Worm (Caenorhabditis elegans) whole organism, early embryonic: ENCODE data around the gene W05E10.5.

Experiments
- B0310.2 ChIP-seq: sonication (generic microtip); optimal IDR thresholded peaks from 2 replicates; lab custom pipeline; 2016; ENCODE audit warnings: mild to moderate bottlenecking, missing genetic modification characterization, missing compliant biosample characterization
- F13C5.2 ChIP-seq: sonication (generic microtip); optimal IDR thresholded peaks from 2 replicates; lab custom pipeline; 2017; ENCODE audit warnings: mild to moderate bottlenecking, missing genetic modification characterization, inconsistent platforms, missing compliant biosample characterization
- ama-1 ChIP-seq: fragments of 150-350 bp; optimal IDR thresholded peaks from 2 replicates; lab custom pipeline; 2014
- ceh-13 ChIP-seq: fragments of 200-800 bp; sonication (Bioruptor generic); optimal IDR thresholded peaks from 2 replicates; lab custom pipeline; 2018; ENCODE audit warnings: mild to moderate bottlenecking, missing genetic modification characterization, missing compliant biosample characterization
- ets-7 ChIP-seq: sonication (generic microtip); optimal IDR thresholded peaks from 2 replicates; lab custom pipeline; 2016; ENCODE audit warnings: missing genotype, missing genetic modification characterization, missing compliant biosample characterization
- flt-1 ChIP-seq: fragments of 200-800 bp; sonication (Bioruptor generic); IDR thresholded peaks from 2 replicates; pipeline ENCODE4 v1.3.6; 2022; ENCODE audit warnings: missing genetic modification characterization, missing compliant biosample characterization
- hmg-4 ChIP-seq: fragments of 200-800 bp; sonication (Bioruptor generic); optimal IDR thresholded peaks from 2 replicates; lab custom pipeline; 2018; ENCODE audit warnings: mild to moderate bottlenecking, missing genetic modification characterization, missing compliant biosample characterization
- scrt-1 ChIP-seq: fragments of 200-800 bp; sonication (Bioruptor generic); IDR thresholded peaks from 2 replicates; pipeline ENCODE4 v1.3.6; 2022; ENCODE audit warnings: missing genetic modification characterization, missing compliant biosample characterization
- sea-1 ChIP-seq: fragments of 200-800 bp; sonication (Bioruptor generic); conservative IDR thresholded peaks from 2 replicates; pipeline ENCODE4 v1.3.6; 2022; ENCODE audit warnings: missing genetic modification characterization, missing compliant biosample characterization
- tbx-37 ChIP-seq: fragments of 200-800 bp; sonication (Bioruptor generic); conservative IDR thresholded peaks from 2 replicates; pipeline ENCODE4 v1.3.6; 2022; ENCODE audit warnings: missing genetic modification reagents, missing genetic modification characterization, missing compliant biosample characterization
- tra-4 ChIP-seq: sonication (generic microtip); optimal IDR thresholded peaks from 2 replicates; lab custom pipeline; 2017; ENCODE audit warnings: missing genetic modification characterization, missing compliant biosample characterization

DNA sequence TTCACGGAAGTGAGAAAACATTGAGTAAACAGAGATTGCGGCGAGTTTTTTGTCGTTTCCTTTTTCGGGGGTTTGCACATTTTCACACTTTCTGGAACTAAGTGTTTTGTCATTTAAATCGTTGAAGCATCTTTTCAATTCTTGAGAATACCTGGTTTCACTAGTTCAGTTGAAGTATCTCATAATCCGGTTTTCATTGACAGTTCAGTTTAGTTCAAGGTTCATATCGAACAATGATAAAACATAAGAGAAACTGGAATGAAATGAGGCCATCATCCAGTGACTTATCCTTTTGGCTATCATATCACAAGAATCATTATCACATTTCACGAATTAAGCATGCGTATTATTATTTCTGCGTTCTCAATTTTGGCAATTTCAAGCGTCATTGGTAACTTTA lies 28.3 kb downstream of the W05E10.5 start, which contains the start of gene F46F3.3:
- TF ChIP-seq sea-1 (GFP tag; lab: Robert Waterston, UW) (no peak), tra-4 (tag; lab: Kevin White, UChicago) (no peak), ama-1 (lab: Kevin White, UChicago) (no peak), flt-1 (GFP tag; lab: Robert Waterston, UW) (no peak), ets-7 (no peak), tbx-37 (GFP tag; lab: Robert Waterston, UW) (no peak), scrt-1 (GFP tag; lab: Robert Waterston, UW) (no peak), hmg-4 (GFP tag; lab: Kevin White, UChicago) (no peak), B0310.2 (tag; lab: Kevin White, UChicago) (no peak), F13C5.2 (tag; lab: Kevin White, UChicago) (no peak), ceh-13 (GFP tag; lab: Kevin White, UChicago) (no peak)
